Fruit fly (Drosophila melanogaster) whole organism, pupa: ENCODE data around the gene Duox.

Experiments
- CG12605 ChIP-seq: fragments of 200-800 bp; sonication (Bioruptor generic); IDR thresholded peaks from 2 replicates; pipeline ENCODE4 v1.3.6; 2022; ENCODE audit warnings: missing biosample characterization, missing genetic modification characterization
- rn ChIP-seq: fragments of 200-800 bp; sonication (Bioruptor generic); IDR thresholded peaks from 2 replicates; pipeline ENCODE4 v1.3.6; 2022; ENCODE audit warnings: missing biosample characterization, missing genetic modification characterization

DNA sequence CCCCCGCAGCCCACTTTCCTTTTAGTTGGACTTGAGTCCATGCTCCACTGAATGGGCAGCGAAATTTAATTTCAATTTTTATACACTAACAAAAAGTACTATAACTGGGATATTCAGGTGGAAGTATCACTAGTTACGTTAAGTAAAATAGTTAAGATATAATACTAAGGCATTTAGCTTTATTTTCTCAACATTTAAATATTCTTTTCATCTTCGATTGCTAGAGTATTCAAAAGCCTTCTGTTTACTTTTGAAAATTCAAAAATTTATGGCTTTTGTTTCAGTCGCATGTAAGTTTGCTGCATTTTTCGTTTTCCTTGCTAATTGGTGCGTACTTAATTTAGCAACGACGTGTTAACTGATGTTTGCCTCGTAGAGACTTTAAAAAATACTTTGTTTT is 21.5 kb upstream of the Duox start:
- TF ChIP-seq CG12605 (GFP tag; lab: Robert Waterston, UW) (0 out of 2 replicates have a peak, but pooled peaks have one; percentile 26), rn (no peak)
